Fruit fly (Drosophila melanogaster) S2 (cell line): ENCODE results near the gene CG42592.

Experiments used
- CG8478 ChIP-seq: fragments of >200 bp; optimal IDR thresholded peaks from 2 replicates; lab custom pipeline; 2018
- CTCF ChIP-seq, 2 experiments: fragments of >200 bp; optimal IDR thresholded peaks; 2 replicates each; lab custom pipeline; 2018

DNA sequence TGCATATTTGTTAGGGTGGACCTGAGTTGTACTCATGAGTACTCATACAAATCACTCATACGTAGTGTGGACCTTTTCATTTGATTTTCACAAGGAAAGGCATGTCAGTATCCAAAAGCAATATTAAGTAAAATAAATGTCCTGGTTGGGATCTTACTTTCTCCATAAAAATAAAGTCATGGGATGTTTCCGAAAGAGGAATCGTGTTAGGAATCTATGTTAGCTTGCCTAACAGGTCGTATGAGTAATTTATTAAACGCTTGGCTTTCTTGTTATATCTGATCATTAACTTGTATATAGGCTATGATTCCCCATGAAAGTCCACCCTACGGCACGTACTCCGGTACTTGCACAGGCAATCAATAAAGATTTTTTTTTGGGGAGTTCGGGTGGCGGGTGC lies 39.7 kb upstream of the CG42592 start:
- TF ChIP-seq CTCF (optimal IDR thresholded peaks at IDR 0.05; lab: Kevin White, UChicago) (no peak), CG8478 (no peak)
